Worm (Caenorhabditis elegans): ENCODE measurements around the gene ZC449.5.

- TF ChIP-seq tbx-2 (tag; optimal IDR thresholded peaks at IDR 0.05) = no peak
- no peak for TF ChIP-seq nfya-1 (tag; optimal IDR thresholded peaks at IDR 0.05; ENCODE audit: insufficient read depth)
- TF ChIP-seq nhr-12 (tag; optimal IDR thresholded peaks at IDR 0.05) = no peak
- no peak for TF ChIP-seq ceh-9 (tag; optimal IDR thresholded peaks at IDR 0.05)
- TF ChIP-seq lin-15B (tag; optimal IDR thresholded peaks at IDR 0.05) = no peak
- no peak for TF ChIP-seq nhr-23 (tag; optimal IDR thresholded peaks at IDR 0.05)
Observed at ce11 chrX:5020996-5021395, 16.6 kb downstream of the ZC449.5 start, which contains the start of gene ZC449.2.

All from whole organism, L3 larva.